Worm (Caenorhabditis elegans): ENCODE results near the gene C50D2.2.
A peak's percentile ranks its signal among the peaks of the same experiment; 100 is the strongest.

C50D2.2 gene

DNA sequence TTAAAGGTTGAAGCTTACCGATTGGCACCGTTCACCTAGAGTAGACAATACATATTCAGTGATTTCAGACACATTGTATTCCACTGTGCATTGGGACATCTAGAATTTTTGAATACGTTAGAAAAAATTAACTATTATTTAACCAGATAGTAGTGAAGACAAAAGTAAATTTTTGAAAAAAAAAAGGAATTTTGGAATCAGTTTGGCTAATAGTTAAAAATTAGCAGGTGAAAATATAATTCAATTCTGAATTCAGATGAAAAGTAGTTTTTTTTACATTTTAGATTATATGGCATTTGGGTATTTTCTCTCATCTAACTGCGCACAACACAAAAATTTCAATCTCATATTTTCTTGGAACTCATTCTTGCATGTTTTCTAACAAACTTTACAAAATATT lies 15.9 kb downstream of the C50D2.2 start, which contains the start of gene nmur-2:
TSS of gene nmur-2 (minus strand) at position 101 of the 400 bp plus-strand sequence.
- TF ChIP-seq flt-1 (GFP tag; IDR thresholded peaks at IDR 0.05) (no peak), T22C8.4 (GFP tag; IDR thresholded peaks at IDR 0.05) (no peak), med-1 (GFP tag; optimal IDR thresholded peaks at IDR 0.05; ENCODE audit: insufficient read depth) (no peak), klf-2 (GFP tag; conservative IDR thresholded peaks at IDR 0.05) (no peak), cog-1 (tag; optimal IDR thresholded peaks at IDR 0.05) (no peak)

- TF ChIP-seq ztf-23 (GFP tag; IDR thresholded peaks at IDR 0.05) (no peak), tab-1 (GFP tag; IDR thresholded peaks at IDR 0.05) (no peak), flt-1 (GFP tag; IDR thresholded peaks at IDR 0.05) (no peak), cog-1 (tag; optimal IDR thresholded peaks at IDR 0.05) (no peak), ref-1 (GFP tag; conservative IDR thresholded peaks at IDR 0.05) (no peak), T22C8.4 (GFP tag; IDR thresholded peaks at IDR 0.05) (no peak), ztf-29 (GFP tag; IDR thresholded peaks at IDR 0.05) (no peak), med-1 (GFP tag; optimal IDR thresholded peaks at IDR 0.05; ENCODE audit: insufficient read depth) (no peak), klf-2 (GFP tag; conservative IDR thresholded peaks at IDR 0.05) (no peak)
Observed at ce11 chrII:128929-129328, 20.0 kb downstream of the C50D2.2 start, which contains the start of gene srd-3. TSS of gene srd-3 (minus strand) at chrII:129029.

- TF ChIP-seq cog-1 (tag; optimal IDR thresholded peaks at IDR 0.05) (no peak), T22C8.4 (GFP tag; IDR thresholded peaks at IDR 0.05) (no peak), ref-1 (GFP tag; conservative IDR thresholded peaks at IDR 0.05) (no peak), ztf-29 (GFP tag; IDR thresholded peaks at IDR 0.05) (no peak), ztf-23 (GFP tag; IDR thresholded peaks at IDR 0.05) (no peak), tab-1 (GFP tag; IDR thresholded peaks at IDR 0.05) (no peak), klf-2 (GFP tag; conservative IDR thresholded peaks at IDR 0.05) (no peak)
Observed at ce11 chrII:129770-130169, 20.8 kb downstream of the C50D2.2 start.

DNA sequence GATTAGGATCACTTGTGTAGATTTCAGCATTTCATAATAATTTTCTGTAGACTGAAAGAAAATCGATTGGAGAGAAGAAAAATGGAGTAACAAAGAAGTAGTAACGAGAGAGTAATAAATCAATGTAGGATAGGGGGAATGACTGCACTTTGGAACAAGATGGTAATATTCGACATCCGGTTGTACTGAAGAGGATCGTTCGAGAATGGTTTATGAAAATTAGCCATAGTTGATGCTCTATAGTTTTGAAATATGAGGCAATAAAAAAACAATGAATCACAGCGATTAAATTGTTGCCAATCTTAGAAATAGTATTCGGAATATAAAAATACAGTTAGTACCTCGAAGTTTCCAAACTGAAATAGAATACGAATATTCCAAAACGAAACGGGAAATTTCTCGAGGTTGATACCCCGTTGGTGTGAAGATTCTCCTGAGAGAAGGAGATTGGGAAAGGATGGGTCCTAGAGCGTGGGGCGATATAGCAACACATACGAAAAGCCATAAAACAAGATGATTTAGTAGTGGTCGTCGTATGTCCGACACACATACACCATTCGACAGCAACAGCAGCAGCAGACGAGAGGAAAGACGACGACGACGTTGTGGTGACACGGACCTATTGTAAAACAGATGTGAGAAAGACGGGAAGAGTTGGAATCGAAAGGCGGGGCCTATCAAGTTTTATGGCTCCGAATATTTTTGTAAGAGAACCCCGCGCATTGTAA lies 24.7 kb downstream of the C50D2.2 start, which contains the start of gene cwn-1:
TSS of gene cwn-1 (minus strand) at position 51 of the 728 bp plus-strand sequence.
- TF ChIP-seq ref-1 (GFP tag; conservative IDR thresholded peaks at IDR 0.05) (no peak), T22C8.4 (GFP tag; IDR thresholded peaks at IDR 0.05) (no peak), ztf-23 (GFP tag; IDR thresholded peaks at IDR 0.05) (no peak), flt-1 (GFP tag; IDR thresholded peaks at IDR 0.05) (no peak), cog-1 (tag; optimal IDR thresholded peaks at IDR 0.05) (no peak), med-1 (GFP tag; optimal IDR thresholded peaks at IDR 0.05; ENCODE audit: insufficient read depth) (no peak), tab-1 (GFP tag; IDR thresholded peaks at IDR 0.05) (no peak), klf-2 (GFP tag; conservative IDR thresholded peaks at IDR 0.05) (no peak), ztf-29 (GFP tag; IDR thresholded peaks at IDR 0.05) (no peak)

- TF ChIP-seq ztf-23 (GFP tag; IDR thresholded peaks at IDR 0.05), result no peak
- no peak for TF ChIP-seq med-1 (GFP tag; optimal IDR thresholded peaks at IDR 0.05; ENCODE audit: insufficient read depth)
- no peak for TF ChIP-seq tab-1 (GFP tag; IDR thresholded peaks at IDR 0.05)
- TF ChIP-seq ztf-29 (GFP tag; IDR thresholded peaks at IDR 0.05), result no peak
- TF ChIP-seq klf-2 (GFP tag; conservative IDR thresholded peaks at IDR 0.05), result no peak
- no peak for TF ChIP-seq cog-1 (tag; optimal IDR thresholded peaks at IDR 0.05)
- TF ChIP-seq flt-1 (GFP tag; IDR thresholded peaks at IDR 0.05), result no peak
- TF ChIP-seq ref-1 (GFP tag; conservative IDR thresholded peaks at IDR 0.05), result no peak
- no peak for TF ChIP-seq T22C8.4 (GFP tag; IDR thresholded peaks at IDR 0.05)
Observed at ce11 chrII:135166-135565, 26.2 kb downstream of the C50D2.2 start, which contains the start of gene K10B4.1. TSS of gene K10B4.1 (plus strand) at chrII:135466.

DNA sequence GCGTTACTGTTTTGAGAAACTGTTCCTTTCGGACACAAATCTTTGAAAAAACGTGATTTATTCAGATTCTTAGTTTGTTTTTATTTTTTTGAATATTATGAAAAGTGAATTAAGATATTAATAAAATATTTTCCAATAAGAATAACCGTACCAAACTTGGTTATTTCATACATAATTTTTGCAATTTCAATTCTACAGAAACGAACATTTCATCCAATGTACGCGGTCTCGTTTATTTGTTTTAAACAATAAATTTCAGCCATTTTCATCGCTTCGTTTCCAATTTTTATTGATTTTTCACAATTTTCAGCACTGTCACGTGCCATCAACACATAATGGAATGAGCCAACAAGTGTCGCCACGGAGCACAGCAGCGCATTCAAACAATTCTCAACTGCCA lies 38.0 kb downstream of the C50D2.2 start, which contains the start of gene T25D3.4:
TSS of gene T25D3.4 (plus strand) at position 301 of the 400 bp plus-strand sequence.
- no peak for TF ChIP-seq T22C8.4 (GFP tag; IDR thresholded peaks at IDR 0.05)
- TF ChIP-seq ztf-23 (GFP tag; IDR thresholded peaks at IDR 0.05), result no peak
- TF ChIP-seq tab-1 (GFP tag; IDR thresholded peaks at IDR 0.05), result no peak
- TF ChIP-seq cog-1 (tag; optimal IDR thresholded peaks at IDR 0.05), result no peak
- no peak for TF ChIP-seq klf-2 (GFP tag; conservative IDR thresholded peaks at IDR 0.05)
- no peak for TF ChIP-seq ref-1 (GFP tag; conservative IDR thresholded peaks at IDR 0.05)
- TF ChIP-seq flt-1 (GFP tag; IDR thresholded peaks at IDR 0.05), result no peak
- no peak for TF ChIP-seq med-1 (GFP tag; optimal IDR thresholded peaks at IDR 0.05; ENCODE audit: insufficient read depth)
- no peak for TF ChIP-seq ztf-29 (GFP tag; IDR thresholded peaks at IDR 0.05)

DNA sequence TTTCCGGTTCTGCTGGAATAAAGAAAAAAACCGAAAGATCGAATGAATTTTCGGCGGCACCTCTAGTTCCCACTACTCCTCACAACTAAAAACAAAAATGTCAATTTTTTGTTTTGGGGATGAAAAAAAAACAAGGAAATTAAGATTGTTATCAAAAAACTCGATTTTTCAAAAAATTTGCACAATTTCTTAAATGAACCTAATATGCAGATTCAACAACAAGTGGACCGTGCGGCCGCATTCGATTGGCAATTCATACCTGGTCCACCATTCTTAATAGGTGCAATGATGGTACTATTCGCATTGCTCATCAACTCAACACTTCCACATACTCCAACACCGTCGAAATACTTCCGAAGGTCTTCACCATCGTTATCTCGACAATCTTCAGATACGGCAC lies 42.5 kb downstream of the C50D2.2 start:
- TF ChIP-seq flt-1 (GFP tag; IDR thresholded peaks at IDR 0.05) (no peak), T22C8.4 (GFP tag; IDR thresholded peaks at IDR 0.05) (no peak), ref-1 (GFP tag; conservative IDR thresholded peaks at IDR 0.05) (no peak), cog-1 (tag; optimal IDR thresholded peaks at IDR 0.05) (no peak), med-1 (GFP tag; optimal IDR thresholded peaks at IDR 0.05; ENCODE audit: insufficient read depth) (no peak), tab-1 (GFP tag; IDR thresholded peaks at IDR 0.05) (no peak), ztf-29 (GFP tag; IDR thresholded peaks at IDR 0.05) (no peak), klf-2 (GFP tag; conservative IDR thresholded peaks at IDR 0.05) (no peak), ztf-23 (GFP tag; IDR thresholded peaks at IDR 0.05) (no peak)

DNA sequence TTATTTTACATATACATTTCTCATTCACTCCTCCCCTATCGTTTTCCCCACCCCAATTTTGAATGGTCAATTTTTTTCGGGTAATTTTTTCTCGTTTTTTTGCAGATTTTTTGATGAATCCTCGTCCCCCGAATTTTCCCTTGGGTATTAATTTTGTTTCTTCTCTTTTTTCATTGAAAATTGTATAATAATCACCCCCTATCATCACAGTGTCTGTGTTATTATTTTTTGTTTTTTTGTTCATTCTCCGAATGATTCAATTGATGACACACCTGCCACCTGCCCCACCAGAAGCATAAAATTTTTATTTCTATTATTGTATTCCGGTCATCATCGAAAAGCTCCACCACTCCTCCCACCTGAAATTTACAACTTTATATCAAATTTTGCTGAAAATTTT lies 43.3 kb downstream of the C50D2.2 start, which contains the start of gene T25D3.3:
TSS of gene T25D3.3 (plus strand) at position 301 of the 400 bp plus-strand sequence.
- no peak for TF ChIP-seq tab-1 (GFP tag; IDR thresholded peaks at IDR 0.05)

DNA sequence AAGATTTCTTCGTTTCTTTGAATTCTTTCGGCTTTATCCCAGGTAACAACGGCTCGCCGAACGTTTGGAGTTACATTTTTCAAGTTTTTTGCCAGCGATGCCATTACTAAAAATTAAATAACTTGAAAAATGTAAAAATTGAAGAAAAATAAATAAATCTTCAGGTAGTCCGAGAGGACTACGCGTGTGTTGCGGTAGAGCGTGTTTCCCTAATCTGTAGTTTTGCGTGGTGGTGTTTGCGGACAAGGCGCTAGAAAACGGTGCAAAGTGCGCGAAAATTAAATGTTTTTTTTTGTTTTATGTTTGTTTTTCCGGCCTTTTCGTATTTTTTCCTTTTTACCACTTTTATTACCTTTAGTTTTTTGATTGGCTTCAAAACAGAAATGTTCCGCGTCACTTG lies 46.9 kb downstream of the C50D2.2 start, which contains the start of gene mrpl-28:
TSS of gene mrpl-28 (minus strand) at position 106 of the 400 bp plus-strand sequence.
- no peak for TF ChIP-seq ref-1 (GFP tag; conservative IDR thresholded peaks at IDR 0.05)
- TF ChIP-seq T22C8.4 (GFP tag; IDR thresholded peaks at IDR 0.05), result 0 out of 2 replicates have a peak, but pooled peaks have one; percentile 28
- TF ChIP-seq flt-1 (GFP tag; IDR thresholded peaks at IDR 0.05), result no peak
- TF ChIP-seq med-1 (GFP tag; optimal IDR thresholded peaks at IDR 0.05; ENCODE audit: insufficient read depth), result no peak
- 0 out of 2 replicates have a peak, but pooled peaks have one; percentile 25 for TF ChIP-seq ztf-23 (GFP tag; IDR thresholded peaks at IDR 0.05)
- no peak for TF ChIP-seq ztf-29 (GFP tag; IDR thresholded peaks at IDR 0.05)
- peak; percentile 23 for TF ChIP-seq cog-1 (tag; optimal IDR thresholded peaks at IDR 0.05)
- TF ChIP-seq klf-2 (GFP tag; conservative IDR thresholded peaks at IDR 0.05), result no peak
- TF ChIP-seq tab-1 (GFP tag; IDR thresholded peaks at IDR 0.05), result no peak

Data from whole organism, midembryonic.